In genomic region chrX:11153826-11154510, dm6 we compare ENCODE assay signal across 1 fruit fly cellular context.
TF ChIP-seq lines count a peak whose summit lies in the region.

TSS of gene rtv (minus strand) at chrX:11153990.
TSS of gene Dlic (plus strand) at chrX:11154421.

TF ChIP-seq in whole organism, embryonic, 481 proteins besides CTCF, POLR2A, EP300 and RAD21 (continued from another document and continues in another):
- peak; percentile 24 for TF ChIP-seq CG9727 (GFP tag; optimal IDR thresholded peaks at IDR 0.05; lab: Kevin White, UChicago)
- no peak for TF ChIP-seq CG12769 (tag; optimal IDR thresholded peaks at IDR 0.05; lab: Kevin White, UChicago)
- peak; percentile 22 for TF ChIP-seq CG33213 (GFP tag; optimal IDR thresholded peaks at IDR 0.05; lab: Kevin White, UChicago)
- TF ChIP-seq CG15479 (GFP tag; optimal IDR thresholded peaks at IDR 0.05; lab: Kevin White, UChicago): no peak
- TF ChIP-seq gt (GFP tag; IDR thresholded peaks at IDR 0.05; lab: Robert Waterston, UW): no peak
- TF ChIP-seq CG13775 (GFP tag; optimal IDR thresholded peaks at IDR 0.05; lab: Kevin White, UChicago): no peak
- TF ChIP-seq Eip74EF (GFP tag; optimal IDR thresholded peaks at IDR 0.05; lab: Kevin White, UChicago): no peak
- no peak for TF ChIP-seq CG1024 (GFP tag; IDR thresholded peaks at IDR 0.05; lab: Robert Waterston, UW)
- TF ChIP-seq CG17359 (tag; optimal IDR thresholded peaks at IDR 0.05; lab: Kevin White, UChicago): no peak
- TF ChIP-seq emc (GFP tag; optimal IDR thresholded peaks at IDR 0.05; lab: Kevin White, UChicago): no peak
- TF ChIP-seq CG16813 (GFP tag; IDR thresholded peaks at IDR 0.05; lab: Robert Waterston, UW; ENCODE audit: partially characterized antibody): peak; percentile 73
- TF ChIP-seq slp2 (GFP tag; optimal IDR thresholded peaks at IDR 0.05; lab: Kevin White, UChicago): no peak
- TF ChIP-seq CG9817 (tag; optimal IDR thresholded peaks at IDR 0.05; lab: Kevin White, UChicago): peak; percentile 21
- no peak for TF ChIP-seq CG15011 (GFP tag; optimal IDR thresholded peaks at IDR 0.05; lab: Kevin White, UChicago)
- peak in 1 of 2 experiments; percentile 10 for TF ChIP-seq chif (GFP tag; optimal IDR thresholded peaks at IDR 0.05; lab: Kevin White, UChicago)
- TF ChIP-seq psq (GFP tag; optimal IDR thresholded peaks at IDR 0.05; lab: Kevin White, UChicago): peak; percentile 99
- TF ChIP-seq jing (GFP tag; optimal IDR thresholded peaks at IDR 0.05; lab: Kevin White, UChicago): no peak
- 0 out of 2 replicates have a peak, but pooled peaks have one; percentile 26 for TF ChIP-seq CG3847 (GFP tag; IDR thresholded peaks at IDR 0.05; lab: Robert Waterston, UW)
- no peak for TF ChIP-seq Adf1 (GFP tag; IDR thresholded peaks at IDR 0.05; lab: Robert Waterston, UW)
- TF ChIP-seq pho (GFP tag; optimal IDR thresholded peaks at IDR 0.05; lab: Kevin White, UChicago): no peak
- TF ChIP-seq CG2120 (GFP tag; optimal IDR thresholded peaks at IDR 0.05; lab: Kevin White, UChicago): no peak
- TF ChIP-seq MESR4 (GFP tag; optimal IDR thresholded peaks at IDR 0.05; lab: Kevin White, UChicago): no peak
- TF ChIP-seq CG16815 (GFP tag; optimal IDR thresholded peaks at IDR 0.05; lab: Kevin White, UChicago): no peak
- TF ChIP-seq CG34376 (GFP tag; optimal IDR thresholded peaks at IDR 0.05; lab: Kevin White, UChicago): no peak
- TF ChIP-seq MBD-R2 (GFP tag; IDR thresholded peaks at IDR 0.05; lab: Robert Waterston, UW): no peak
- no peak for TF ChIP-seq CG8765 (GFP tag; IDR thresholded peaks at IDR 0.05; lab: Robert Waterston, UW)
- no peak for TF ChIP-seq sisA (GFP tag; IDR thresholded peaks at IDR 0.05; lab: Robert Waterston, UW)
- TF ChIP-seq CG10462 (GFP tag; optimal IDR thresholded peaks at IDR 0.05; lab: Kevin White, UChicago): peak; percentile 35
- TF ChIP-seq CG10321 (GFP tag; IDR thresholded peaks at IDR 0.05; lab: Robert Waterston, UW): no peak
- no peak for TF ChIP-seq Blimp-1 (GFP tag; optimal IDR thresholded peaks at IDR 0.05; lab: Kevin White, UChicago)
- no peak for TF ChIP-seq Usf (GFP tag; optimal IDR thresholded peaks at IDR 0.05; lab: Kevin White, UChicago)
- TF ChIP-seq Opbp (GFP tag; IDR thresholded peaks at IDR 0.05; lab: Robert Waterston, UW; ENCODE audit: partially characterized antibody): 0 out of 3 replicates have a peak, but pooled peaks have one; percentile 47
- TF ChIP-seq Rx (GFP tag; IDR thresholded peaks at IDR 0.05; lab: Robert Waterston, UW): no peak
- no peak for TF ChIP-seq en (GFP tag; optimal IDR thresholded peaks at IDR 0.05; lab: Kevin White, UChicago)
- peak; percentile 60 for TF ChIP-seq nmo (GFP tag; optimal IDR thresholded peaks at IDR 0.05; lab: Kevin White, UChicago)
- peak; percentile 43; the same call in 1 of the 2 replicates for TF ChIP-seq slbo (GFP tag; IDR thresholded peaks at IDR 0.05; lab: Robert Waterston, UW)
- no peak for TF ChIP-seq CG13624 (GFP tag; optimal IDR thresholded peaks at IDR 0.05; lab: Kevin White, UChicago)
- TF ChIP-seq fd3F (GFP tag; optimal IDR thresholded peaks at IDR 0.05; lab: Kevin White, UChicago): no peak
- peak; percentile 3 for TF ChIP-seq CG2678 (tag; optimal IDR thresholded peaks at IDR 0.05; lab: Kevin White, UChicago)
- no peak for TF ChIP-seq CG4730 (GFP tag; IDR thresholded peaks at IDR 0.05; lab: Robert Waterston, UW)
- no peak for TF ChIP-seq cas (GFP tag; IDR thresholded peaks at IDR 0.05; lab: Robert Waterston, UW)
- no peak for TF ChIP-seq CG2875 (GFP tag; optimal IDR thresholded peaks at IDR 0.05; lab: Kevin White, UChicago)
- peak; percentile 60 for TF ChIP-seq Dref (GFP tag; IDR thresholded peaks at IDR 0.05; lab: Robert Waterston, UW)
- TF ChIP-seq gce (GFP tag; IDR thresholded peaks at IDR 0.05; lab: Robert Waterston, UW): no peak
- no peak for TF ChIP-seq CG6654 (GFP tag; optimal IDR thresholded peaks at IDR 0.05; lab: Kevin White, UChicago)
- TF ChIP-seq wek (GFP tag; optimal IDR thresholded peaks at IDR 0.05; lab: Kevin White, UChicago): no peak
- peak; percentile 1 for TF ChIP-seq chn (GFP tag; optimal IDR thresholded peaks at IDR 0.05; lab: Kevin White, UChicago)
- no peak for TF ChIP-seq tio (GFP tag; optimal IDR thresholded peaks at IDR 0.05; lab: Kevin White, UChicago)
- no peak for TF ChIP-seq ro (GFP tag; IDR thresholded peaks at IDR 0.05; lab: Robert Waterston, UW)
- no peak for TF ChIP-seq CG7928 (GFP tag; optimal IDR thresholded peaks at IDR 0.05; lab: Kevin White, UChicago)
- no peak for TF ChIP-seq ato (GFP tag; IDR thresholded peaks at IDR 0.05; lab: Robert Waterston, UW; ENCODE audit: partially characterized antibody)
- TF ChIP-seq CG14860 (GFP tag; IDR thresholded peaks at IDR 0.05; lab: Robert Waterston, UW; ENCODE audit: partially characterized antibody): peak; percentile 57; the same call in 2 of the 3 replicates
- TF ChIP-seq dm (GFP tag; optimal IDR thresholded peaks at IDR 0.05; lab: Kevin White, UChicago): no peak
- TF ChIP-seq Mes4 (GFP tag; optimal IDR thresholded peaks at IDR 0.05; lab: Kevin White, UChicago): peak; percentile 29
- TF ChIP-seq CG34224 (GFP tag; IDR thresholded peaks at IDR 0.05; lab: Robert Waterston, UW; ENCODE audit: partially characterized antibody): peak; percentile 65; the same call in 2 of the 3 replicates
- TF ChIP-seq Myb (GFP tag; optimal IDR thresholded peaks at IDR 0.05; lab: Kevin White, UChicago): peak; percentile 29
- no peak for TF ChIP-seq ranshi (GFP tag; IDR thresholded peaks at IDR 0.05; lab: Robert Waterston, UW)
- no peak for TF ChIP-seq hth (optimal IDR thresholded peaks at IDR 0.05; lab: Kevin White, UChicago)
- peak; percentile 44 for TF ChIP-seq CG9932 (GFP tag; IDR thresholded peaks at IDR 0.05; lab: Robert Waterston, UW)
- TF ChIP-seq CG3065 (GFP tag; optimal IDR thresholded peaks at IDR 0.05; lab: Kevin White, UChicago): no peak
- TF ChIP-seq Abd-B (GFP tag; optimal IDR thresholded peaks at IDR 0.05; lab: Kevin White, UChicago): peak; percentile 25
- no peak for TF ChIP-seq Optix (GFP tag; IDR thresholded peaks at IDR 0.05; lab: Robert Waterston, UW)
- TF ChIP-seq ci (GFP tag; IDR thresholded peaks at IDR 0.05; lab: Robert Waterston, UW): no peak
- TF ChIP-seq sqz (GFP tag; optimal IDR thresholded peaks at IDR 0.05; lab: Kevin White, UChicago): no peak
- TF ChIP-seq pita (GFP tag; optimal IDR thresholded peaks at IDR 0.05; lab: Kevin White, UChicago): peak; percentile 8
- peak; percentile 25 for TF ChIP-seq ind (GFP tag; optimal IDR thresholded peaks at IDR 0.05; lab: Kevin White, UChicago)
- no peak for TF ChIP-seq bab2 (GFP tag; optimal IDR thresholded peaks at IDR 0.05; lab: Kevin White, UChicago)
- no peak for TF ChIP-seq grn (GFP tag; optimal IDR thresholded peaks at IDR 0.05; lab: Kevin White, UChicago)
- TF ChIP-seq dpn (GFP tag; optimal IDR thresholded peaks at IDR 0.05; lab: Kevin White, UChicago): peak; percentile 8 to 30
- no peak for TF ChIP-seq CG4328 (GFP tag; optimal IDR thresholded peaks at IDR 0.05; lab: Kevin White, UChicago)
- no peak for TF ChIP-seq CG4707 (GFP tag; optimal IDR thresholded peaks at IDR 0.05; lab: Kevin White, UChicago)
- peak; percentile 76 for TF ChIP-seq CG2129 (GFP tag; IDR thresholded peaks at IDR 0.05; lab: Robert Waterston, UW; ENCODE audit: partially characterized antibody)
- peak; percentile 54; the same call in 1 of the 2 replicates for TF ChIP-seq nerfin-2 (GFP tag; IDR thresholded peaks at IDR 0.05; lab: Robert Waterston, UW; ENCODE audit: partially characterized antibody)
- TF ChIP-seq hbn (GFP tag; IDR thresholded peaks at IDR 0.05; lab: Robert Waterston, UW; ENCODE audit: partially characterized antibody): peak; percentile 82
- TF ChIP-seq eyg (GFP tag; optimal IDR thresholded peaks at IDR 0.05; lab: Kevin White, UChicago): no peak
- TF ChIP-seq Dek (tag; optimal IDR thresholded peaks at IDR 0.05; lab: Kevin White, UChicago): no peak
- TF ChIP-seq seq (GFP tag; IDR thresholded peaks at IDR 0.05; lab: Robert Waterston, UW): no peak
- peak; percentile 1 for TF ChIP-seq unpg (GFP tag; optimal IDR thresholded peaks at IDR 0.05; lab: Kevin White, UChicago)
- peak; percentile 68 for TF ChIP-seq Sin3A (optimal IDR thresholded peaks at IDR 0.05; lab: Kevin White, UChicago)
- no peak for TF ChIP-seq CG15601 (tag; optimal IDR thresholded peaks at IDR 0.05; lab: Kevin White, UChicago)
- peak; percentile 52 for TF ChIP-seq ssp (GFP tag; IDR thresholded peaks at IDR 0.05; lab: Robert Waterston, UW)
- TF ChIP-seq toy (GFP tag; IDR thresholded peaks at IDR 0.05; lab: Robert Waterston, UW): no peak
- no peak for TF ChIP-seq nom (GFP tag; optimal IDR thresholded peaks at IDR 0.05; lab: Kevin White, UChicago)
- no peak for TF ChIP-seq ttk (GFP tag; IDR thresholded peaks at IDR 0.05; lab: Robert Waterston, UW)
- TF ChIP-seq CG7271 (tag; optimal IDR thresholded peaks at IDR 0.05; lab: Kevin White, UChicago): no peak
- TF ChIP-seq CG4424 (GFP tag; optimal IDR thresholded peaks at IDR 0.05; lab: Kevin White, UChicago): no peak
- TF ChIP-seq Ets97D (GFP tag; optimal IDR thresholded peaks at IDR 0.05; lab: Kevin White, UChicago): peak; percentile 51
- TF ChIP-seq stc (GFP tag; IDR thresholded peaks at IDR 0.05; lab: Robert Waterston, UW): no peak
- no peak for TF ChIP-seq CG11085 (GFP tag; IDR thresholded peaks at IDR 0.05; lab: Robert Waterston, UW)
- TF ChIP-seq crc (GFP tag; optimal IDR thresholded peaks at IDR 0.05; lab: Kevin White, UChicago): no peak
- peak; percentile 33 for TF ChIP-seq mam (GFP tag; optimal IDR thresholded peaks at IDR 0.05; lab: Kevin White, UChicago)
- no peak for TF ChIP-seq tll (GFP tag; optimal IDR thresholded peaks at IDR 0.05; lab: Kevin White, UChicago)
- TF ChIP-seq CG4617 (GFP tag; optimal IDR thresholded peaks at IDR 0.05; lab: Kevin White, UChicago; ENCODE audit: borderline replicate concordance): no peak
- no peak for TF ChIP-seq CG9437 (GFP tag; optimal IDR thresholded peaks at IDR 0.05; lab: Kevin White, UChicago)
- peak; percentile 24 for TF ChIP-seq lilli (GFP tag; optimal IDR thresholded peaks at IDR 0.05; lab: Kevin White, UChicago)
- TF ChIP-seq Gsc (GFP tag; IDR thresholded peaks at IDR 0.05; lab: Robert Waterston, UW): no peak
- TF ChIP-seq CG8944 (GFP tag; optimal IDR thresholded peaks at IDR 0.05; lab: Kevin White, UChicago): no peak
- TF ChIP-seq CG17829 (tag; optimal IDR thresholded peaks at IDR 0.05; lab: Kevin White, UChicago): peak; percentile 45
- no peak for TF ChIP-seq NfI (GFP tag; optimal IDR thresholded peaks at IDR 0.05; lab: Kevin White, UChicago)
- no peak for TF ChIP-seq CG8089 (GFP tag; optimal IDR thresholded peaks at IDR 0.05; lab: Kevin White, UChicago)
- peak; percentile 49 for TF ChIP-seq stwl (tag; optimal IDR thresholded peaks at IDR 0.05; lab: Kevin White, UChicago)
- TF ChIP-seq ash1 (GFP tag; optimal IDR thresholded peaks at IDR 0.05; lab: Kevin White, UChicago): no peak
- no peak for TF ChIP-seq salm (tag; optimal IDR thresholded peaks at IDR 0.05; lab: Kevin White, UChicago)
- peak; percentile 32 for TF ChIP-seq Sox102F (GFP tag; optimal IDR thresholded peaks at IDR 0.05; lab: Kevin White, UChicago)
- no peak for TF ChIP-seq CG10565 (GFP tag; optimal IDR thresholded peaks at IDR 0.05; lab: Kevin White, UChicago)
- TF ChIP-seq zfh1 (GFP tag; IDR thresholded peaks at IDR 0.05; lab: Robert Waterston, UW): 0 out of 3 replicates have a peak, but pooled peaks have one; percentile 19
- peak; percentile 64 for TF ChIP-seq crol (GFP tag; IDR thresholded peaks at IDR 0.05; lab: Robert Waterston, UW)
- no peak for TF ChIP-seq Ssrp (tag; optimal IDR thresholded peaks at IDR 0.05; lab: Kevin White, UChicago)
- TF ChIP-seq CG8281 (tag; optimal IDR thresholded peaks at IDR 0.05; lab: Kevin White, UChicago): no peak
- TF ChIP-seq Atf3 (GFP tag; optimal IDR thresholded peaks at IDR 0.05; lab: Kevin White, UChicago): peak; percentile 32
- no peak for TF ChIP-seq CG1832 (GFP tag; optimal IDR thresholded peaks at IDR 0.05; lab: Kevin White, UChicago)
- no peak for TF ChIP-seq hkb (optimal IDR thresholded peaks at IDR 0.05; lab: Kevin White, UChicago)
- no peak for TF ChIP-seq hkb (GFP tag; IDR thresholded peaks at IDR 0.05; lab: Robert Waterston, UW)
- no peak for TF ChIP-seq Poxn (GFP tag; IDR thresholded peaks at IDR 0.05; lab: Robert Waterston, UW)
- TF ChIP-seq ap (GFP tag; IDR thresholded peaks at IDR 0.05; lab: Robert Waterston, UW): no peak
- no peak for TF ChIP-seq CG7745 (tag; optimal IDR thresholded peaks at IDR 0.05; lab: Kevin White, UChicago)
- no peak for TF ChIP-seq fd96Cb (tag; optimal IDR thresholded peaks at IDR 0.05; lab: Kevin White, UChicago)
- TF ChIP-seq Vsx1 (GFP tag; optimal IDR thresholded peaks at IDR 0.05; lab: Kevin White, UChicago): no peak
- TF ChIP-seq Lim3 (GFP tag; IDR thresholded peaks at IDR 0.05; lab: Robert Waterston, UW): no peak
- TF ChIP-seq CG17328 (GFP tag; IDR thresholded peaks at IDR 0.05; lab: Robert Waterston, UW): no peak
- TF ChIP-seq Sox100B (GFP tag; optimal IDR thresholded peaks at IDR 0.05; lab: Kevin White, UChicago): no peak
- no peak for TF ChIP-seq CG5180 (GFP tag; optimal IDR thresholded peaks at IDR 0.05; lab: Kevin White, UChicago)
- TF ChIP-seq Hr39 (optimal IDR thresholded peaks at IDR 0.05; lab: Kevin White, UChicago): no peak
- TF ChIP-seq bigmax (GFP tag; optimal IDR thresholded peaks at IDR 0.05; lab: Kevin White, UChicago): no peak
- TF ChIP-seq CG17385 (GFP tag; optimal IDR thresholded peaks at IDR 0.05; lab: Kevin White, UChicago): peak; percentile 92
- TF ChIP-seq jumu (GFP tag; optimal IDR thresholded peaks at IDR 0.05; lab: Kevin White, UChicago): peak; percentile 11
- TF ChIP-seq BtbVII (GFP tag; optimal IDR thresholded peaks at IDR 0.05; lab: Kevin White, UChicago): no peak
- 0 out of 2 replicates have a peak, but pooled peaks have one; percentile 37 for TF ChIP-seq CG42726 (GFP tag; IDR thresholded peaks at IDR 0.05; lab: Robert Waterston, UW; ENCODE audit: partially characterized antibody)
- TF ChIP-seq yki (optimal IDR thresholded peaks at IDR 0.05; lab: Kevin White, UChicago): no peak
- TF ChIP-seq HLH4C (GFP tag; IDR thresholded peaks at IDR 0.05; lab: Robert Waterston, UW; ENCODE audit: partially characterized antibody): peak; percentile 62
- no peak for TF ChIP-seq ken (GFP tag; IDR thresholded peaks at IDR 0.05; lab: Robert Waterston, UW)
- TF ChIP-seq vvl (GFP tag; IDR thresholded peaks at IDR 0.05; lab: Robert Waterston, UW): peak; percentile 15; the same call in 1 of the 2 replicates
- peak; percentile 73; the same call in 1 of the 2 replicates for TF ChIP-seq sna (GFP tag; IDR thresholded peaks at IDR 0.05; lab: Robert Waterston, UW; ENCODE audit: partially characterized antibody)
- no peak for TF ChIP-seq tna (GFP tag; IDR thresholded peaks at IDR 0.05; lab: Robert Waterston, UW; ENCODE audit: partially characterized antibody)
